Worm (Caenorhabditis elegans) whole organism, L4 larva: ENCODE results near the gene sfxn-1.1.

Source experiments
- F10B5.3 ChIP-seq: sonication (generic microtip); optimal IDR thresholded peaks from 2 replicates; lab custom pipeline; 2016; ENCODE audit warnings: mild to moderate bottlenecking, missing genetic modification characterization, missing compliant biosample characterization
- daf-12 ChIP-seq: fragments of 150-350 bp; optimal IDR thresholded peaks from 2 replicates; lab custom pipeline; 2014; ENCODE audit warnings: missing biosample characterization, missing genetic modification reagents, missing genetic modification characterization
- daf-19 ChIP-seq: fragments of 200-800 bp; sonication (Bioruptor generic); conservative IDR thresholded peaks from 2 replicates; pipeline ENCODE4 v1.3.6; 2022; ENCODE audit warnings: missing genetic modification characterization, missing compliant biosample characterization
- hlh-30 ChIP-seq: sonication (generic microtip); optimal IDR thresholded peaks from 2 replicates; lab custom pipeline; 2017; ENCODE audit warnings: antibody characterized with exemption, mild to moderate bottlenecking, missing genetic modification characterization, missing compliant biosample characterization; ENCODE audit not compliant: insufficient read depth
- jun-1 ChIP-seq: fragments of 150-350 bp; optimal IDR thresholded peaks from 2 replicates; lab custom pipeline; 2014; ENCODE audit warnings: missing biosample characterization, missing genetic modification reagents, missing genetic modification characterization
- mes-2 ChIP-seq: sonication (generic microtip); optimal IDR thresholded peaks from 2 replicates; lab custom pipeline; 2016; ENCODE audit warnings: missing genotype, mild to moderate bottlenecking, missing genetic modification characterization, missing compliant biosample characterization; ENCODE audit not compliant: poor library complexity, severe bottlenecking
- nhr-11 ChIP-seq: fragments of 150-350 bp; optimal IDR thresholded peaks from 2 replicates; lab custom pipeline; 2014; ENCODE audit warnings: missing biosample characterization, missing genetic modification characterization
- nhr-76 ChIP-seq: fragments of 150-350 bp; optimal IDR thresholded peaks from 2 replicates; lab custom pipeline; 2014; ENCODE audit warnings: missing biosample characterization, missing genetic modification characterization
- snpc-4 ChIP-seq: fragments of 150-350 bp; optimal IDR thresholded peaks from 2 replicates; lab custom pipeline; 2014; ENCODE audit warnings: missing biosample characterization, missing genetic modification characterization
- unc-39 ChIP-seq: sonication (generic microtip); optimal IDR thresholded peaks from 2 replicates; lab custom pipeline; 2017; ENCODE audit warnings: missing biosample characterization, missing genetic modification characterization
- unc-62 ChIP-seq, 3 experiments: fragments of 150-350 bp in 1 of 3; sonication (generic microtip); optimal IDR thresholded peaks in 2 of 3; peaks in 1 of 3; 1 replicate in 1 of 3; 2 replicates in 2 of 3; lab custom pipeline; 2014 to 2017; ENCODE audit warnings: missing biosample characterization in 3 of 3, missing genetic modification characterization in 3 of 3, missing genetic modification reagents in 3 of 3, missing genotype in 1 of 3

DNA sequence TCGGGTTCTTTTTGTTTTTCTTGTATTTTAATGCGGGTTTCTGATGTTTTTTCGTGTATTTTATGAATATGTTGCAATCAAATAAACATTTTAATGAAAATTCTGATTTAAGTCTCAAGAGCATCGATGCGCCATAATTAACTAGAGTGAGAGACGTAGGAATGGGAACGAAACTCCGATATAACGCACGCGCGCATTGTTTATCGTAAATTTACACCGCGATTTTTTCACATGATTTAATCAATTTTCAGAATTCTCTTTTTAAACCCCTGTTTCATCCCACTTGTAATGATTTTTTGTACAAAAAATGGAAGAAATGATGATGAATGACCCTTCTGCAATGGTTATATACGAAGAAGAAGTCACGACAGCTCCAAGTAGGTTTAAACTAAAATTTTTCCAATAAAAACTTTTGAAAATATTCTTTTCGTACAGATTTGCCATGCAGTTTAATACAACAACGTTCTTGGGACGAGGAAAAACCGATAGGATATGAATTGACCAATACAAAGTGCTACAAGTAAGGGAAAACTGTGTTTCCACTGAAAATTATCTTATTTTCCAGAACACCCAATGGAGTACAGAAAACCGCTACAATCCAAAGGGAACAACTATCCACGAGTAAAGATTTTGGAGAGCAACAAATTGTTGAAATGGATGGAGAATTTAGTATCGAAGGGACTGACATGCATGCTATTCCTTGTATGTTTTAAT is 38.9 kb upstream of the sfxn-1.1 start, which contains the start of gene zfp-2:
- TF ChIP-seq mes-2 (tag; lab: Kevin White, UChicago) (no peak), jun-1 (tag; lab: Kevin White, UChicago) (no peak), unc-62 (GFP tag; optimal IDR thresholded peaks at IDR 0.05 in 1 of 2; lab: Kevin White, UChicago) (peak in 1 of 2 experiments; percentile 65), unc-62 (tag; optimal IDR thresholded peaks at IDR 0.05; lab: Kevin White, UChicago) (no peak), nhr-76 (tag; lab: Kevin White, UChicago) (no peak), snpc-4 (tag; lab: Kevin White, UChicago) (no peak), F10B5.3 (tag; lab: Kevin White, UChicago) (no peak), daf-19 (no peak), nhr-11 (tag; lab: Kevin White, UChicago) (no peak), unc-39 (tag; lab: Kevin White, UChicago) (no peak), daf-12 (no peak), hlh-30 (tag; lab: Kevin White, UChicago) (peak; percentile 66)
